Comparison of ENCODE assay signal across 5 worm cellular contexts in genomic region chrIII:13061136-13061535, ce11.
TF ChIP-seq lines count a peak whose summit lies in the region.

No protein-coding gene starts in this region.

TF ChIP-seq in whole organism, L1 larva, 84 proteins besides CTCF, POLR2A, EP300 and RAD21 (continues in another document):
- no peak for TF ChIP-seq unc-98 (GFP tag; IDR thresholded peaks at IDR 0.05; lab: Robert Waterston, UW)
- peak; percentile 65 to 75 (median 73) for TF ChIP-seq dpl-1 (GFP tag; optimal IDR thresholded peaks at IDR 0.05; lab: Kevin White, UChicago)
- peak; percentile 99 for TF ChIP-seq nhr-85 (tag; lab: Kevin White, UChicago)
- peak; percentile 91 for TF ChIP-seq hpl-2 (GFP tag; optimal IDR thresholded peaks at IDR 0.05; lab: Kevin White, UChicago)
- peak; percentile 94 for TF ChIP-seq nhr-19 (GFP tag; conservative IDR thresholded peaks at IDR 0.05; lab: Robert Waterston, UW)
- no peak for TF ChIP-seq sptf-1 (tag; optimal IDR thresholded peaks at IDR 0.05; lab: Kevin White, UChicago)
- peak; percentile 94 for TF ChIP-seq dsc-1 (tag; optimal IDR thresholded peaks at IDR 0.05; lab: Kevin White, UChicago)
- peak; percentile 95 for TF ChIP-seq nhr-11 (tag; optimal IDR thresholded peaks at IDR 0.05; lab: Kevin White, UChicago)
- peak; percentile 55 for TF ChIP-seq blmp-1 (tag; optimal IDR thresholded peaks at IDR 0.05; lab: Kevin White, UChicago)
- TF ChIP-seq unc-62 (GFP tag; optimal IDR thresholded peaks at IDR 0.05; lab: Kevin White, UChicago): peak; percentile 10
- no peak for TF ChIP-seq nhr-28 (tag; optimal IDR thresholded peaks at IDR 0.05; lab: Kevin White, UChicago)
- TF ChIP-seq jun-1 (tag; optimal IDR thresholded peaks at IDR 0.05; lab: Kevin White, UChicago): peak; percentile 94
- TF ChIP-seq irx-1 (tag; optimal IDR thresholded peaks at IDR 0.05; lab: Kevin White, UChicago): peak; percentile 94
- peak; percentile 87 to 91 for TF ChIP-seq lin-35 (GFP tag; optimal IDR thresholded peaks at IDR 0.05; lab: Kevin White, UChicago)
- no peak for TF ChIP-seq ets-5 (GFP tag; IDR thresholded peaks at IDR 0.05; lab: Robert Waterston, UW)
- peak; percentile 68 to 90 for TF ChIP-seq egl-27 (tag; optimal IDR thresholded peaks at IDR 0.05; lab: Kevin White, UChicago)
- peak; percentile 94 for TF ChIP-seq lin-39 (tag; optimal IDR thresholded peaks at IDR 0.05; lab: Kevin White, UChicago)
- no peak for TF ChIP-seq ceh-63 (GFP tag; optimal IDR thresholded peaks at IDR 0.05; lab: Kevin White, UChicago)
- TF ChIP-seq C34B4.2 (tag; optimal IDR thresholded peaks at IDR 0.05; lab: Kevin White, UChicago): no peak

TF ChIP-seq in whole organism, L3 larva, 47 proteins besides CTCF, POLR2A, EP300 and RAD21 (continues in another document):
- TF ChIP-seq ceh-82 (tag; optimal IDR thresholded peaks at IDR 0.05; lab: Kevin White, UChicago) (peak; percentile 80), tbx-2 (tag; optimal IDR thresholded peaks at IDR 0.05; lab: Kevin White, UChicago) (peak; percentile 72), ztf-11 (tag; optimal IDR thresholded peaks at IDR 0.05; lab: Kevin White, UChicago) (no peak), ceh-9 (tag; optimal IDR thresholded peaks at IDR 0.05; lab: Kevin White, UChicago) (no peak), nhr-12 (tag; optimal IDR thresholded peaks at IDR 0.05; lab: Kevin White, UChicago) (no peak), nhr-43 (tag; optimal IDR thresholded peaks at IDR 0.05; lab: Kevin White, UChicago; ENCODE audit: poor library complexity, severe bottlenecking) (peak; percentile 84), lin-39 (tag; optimal IDR thresholded peaks at IDR 0.05; lab: Kevin White, UChicago) (peak; percentile 92), ceh-16 (tag; optimal IDR thresholded peaks at IDR 0.05; lab: Kevin White, UChicago) (no peak), nhr-25 (tag; optimal IDR thresholded peaks at IDR 0.05; lab: Kevin White, UChicago) (peak; percentile 92), nhr-23 (tag; optimal IDR thresholded peaks at IDR 0.05; lab: Kevin White, UChicago) (peak; percentile 96), nhr-237 (tag; optimal IDR thresholded peaks at IDR 0.05; lab: Kevin White, UChicago) (no peak), elt-3 (tag; optimal IDR thresholded peaks at IDR 0.05; lab: Kevin White, UChicago) (no peak), daf-12 (tag; optimal IDR thresholded peaks at IDR 0.05; lab: Kevin White, UChicago) (no peak), ama-1 (optimal IDR thresholded peaks at IDR 0.05; lab: Kevin White, UChicago) (peak; percentile 96), unc-39 (tag; optimal IDR thresholded peaks at IDR 0.05; lab: Kevin White, UChicago) (no peak), R02D3.7 (tag; optimal IDR thresholded peaks at IDR 0.05; lab: Kevin White, UChicago) (peak; percentile 68), ceh-28 (tag; optimal IDR thresholded peaks at IDR 0.05; lab: Kevin White, UChicago) (peak; percentile 89), nhr-76 (tag; optimal IDR thresholded peaks at IDR 0.05; lab: Kevin White, UChicago) (no peak), aly-2 (tag; optimal IDR thresholded peaks at IDR 0.05; lab: Kevin White, UChicago) (no peak)

TF ChIP-seq in whole organism, early embryonic, 17 proteins besides CTCF, POLR2A, EP300 and RAD21:
- no peak for TF ChIP-seq ets-7 (tag; optimal IDR thresholded peaks at IDR 0.05; lab: Kevin White, UChicago)
- TF ChIP-seq ama-1 (optimal IDR thresholded peaks at IDR 0.05; lab: Kevin White, UChicago): peak; percentile 80

TF ChIP-seq in whole organism, midembryonic, 9 proteins besides CTCF, POLR2A, EP300 and RAD21:
- no peak for TF ChIP-seq ztf-23 (GFP tag; IDR thresholded peaks at IDR 0.05; lab: Robert Waterston, UW)
- TF ChIP-seq klf-2 (GFP tag; conservative IDR thresholded peaks at IDR 0.05; lab: Robert Waterston, UW): no peak
- peak; percentile 59; the same call in 1 of the 2 replicates for TF ChIP-seq flt-1 (GFP tag; IDR thresholded peaks at IDR 0.05; lab: Robert Waterston, UW)
- TF ChIP-seq med-1 (GFP tag; optimal IDR thresholded peaks at IDR 0.05; lab: Kevin White, UChicago; ENCODE audit: insufficient read depth): no peak
- peak; percentile 65 for TF ChIP-seq cog-1 (tag; optimal IDR thresholded peaks at IDR 0.05; lab: Kevin White, UChicago)

TF ChIP-seq in whole organism, young adult, 124 proteins besides CTCF, POLR2A, EP300 and RAD21 (continues in another document):
- TF ChIP-seq unc-130 (GFP tag; optimal IDR thresholded peaks at IDR 0.05; lab: Kevin White, UChicago): no peak
- TF ChIP-seq lin-26 (GFP tag; IDR thresholded peaks at IDR 0.05; lab: Robert Waterston, UW): 0 out of 2 replicates have a peak, but pooled peaks have one; percentile 9
- TF ChIP-seq zim-3 (tag; optimal IDR thresholded peaks at IDR 0.05; lab: Kevin White, UChicago): no peak
- TF ChIP-seq ztf-25 (GFP tag; IDR thresholded peaks at IDR 0.05; lab: Robert Waterston, UW): no peak
- peak; percentile 17 for TF ChIP-seq chd-7 (tag; optimal IDR thresholded peaks at IDR 0.05; lab: Kevin White, UChicago)
- TF ChIP-seq lin-40 (tag; optimal IDR thresholded peaks at IDR 0.05; lab: Kevin White, UChicago): peak; percentile 90
- TF ChIP-seq lin-35 (GFP tag; optimal IDR thresholded peaks at IDR 0.05; lab: Kevin White, UChicago): peak in 1 of 3 experiments; percentile 55
- TF ChIP-seq Y95B8A.8 (GFP tag; IDR thresholded peaks at IDR 0.05; lab: Robert Waterston, UW): peak; percentile 41; the same call in 1 of the 2 replicates
- peak; percentile 63 for TF ChIP-seq pbrm-1 (GFP tag; IDR thresholded peaks at IDR 0.05; lab: Robert Waterston, UW)
- TF ChIP-seq him-1 (tag; optimal IDR thresholded peaks at IDR 0.05; lab: Kevin White, UChicago): no peak
- peak; percentile 51 for TF ChIP-seq tbp1 (GFP tag; optimal IDR thresholded peaks at IDR 0.05; lab: Kevin White, UChicago)
- peak; percentile 14 for TF ChIP-seq snpc-4 (GFP tag; optimal IDR thresholded peaks at IDR 0.05; lab: Kevin White, UChicago)
- peak in 2 of 4 experiments; percentile 13 to 30 for TF ChIP-seq snpc-4 (tag; optimal IDR thresholded peaks at IDR 0.05; lab: Kevin White, UChicago)
- peak; percentile 67 for TF ChIP-seq B0336.3 (GFP tag; IDR thresholded peaks at IDR 0.05; lab: Robert Waterston, UW)
- no peak for TF ChIP-seq sptf-2 (GFP tag; optimal IDR thresholded peaks at IDR 0.05; lab: Kevin White, UChicago)
- TF ChIP-seq mcd-1 (GFP tag; IDR thresholded peaks at IDR 0.05; lab: Robert Waterston, UW): peak; percentile 53
- no peak for TF ChIP-seq lag-1 (GFP tag; IDR thresholded peaks at IDR 0.05; lab: Robert Waterston, UW)
- TF ChIP-seq pha-4 (tag; optimal IDR thresholded peaks at IDR 0.05; lab: Kevin White, UChicago): peak; percentile 72
- no peak for TF ChIP-seq ets-4 (GFP tag; optimal IDR thresholded peaks at IDR 0.05; lab: Kevin White, UChicago)
- TF ChIP-seq ama-1 (optimal IDR thresholded peaks at IDR 0.05; lab: Kevin White, UChicago): peak; percentile 92
- TF ChIP-seq ama-1 (GFP tag; optimal IDR thresholded peaks at IDR 0.05; lab: Kevin White, UChicago): no peak
- TF ChIP-seq K11D2.4 (GFP tag; IDR thresholded peaks at IDR 0.05; lab: Robert Waterston, UW): peak; percentile 72
- TF ChIP-seq tlf-1 (GFP tag; optimal IDR thresholded peaks at IDR 0.05; lab: Kevin White, UChicago): peak; percentile 65
- peak; percentile 9 for TF ChIP-seq ZK185.1 (tag; optimal IDR thresholded peaks at IDR 0.05; lab: Kevin White, UChicago; ENCODE audit: poor library complexity, severe bottlenecking)
- no peak for TF ChIP-seq Y67H2A.10 (GFP tag; conservative IDR thresholded peaks at IDR 0.05; lab: Robert Waterston, UW)
- no peak for TF ChIP-seq F37B4.10 (GFP tag; IDR thresholded peaks at IDR 0.05; lab: Robert Waterston, UW)
- TF ChIP-seq ceh-79 (tag; optimal IDR thresholded peaks at IDR 0.05; lab: Kevin White, UChicago): no peak
- TF ChIP-seq let-607 (tag; optimal IDR thresholded peaks at IDR 0.05; lab: Kevin White, UChicago): no peak
- no peak for TF ChIP-seq hlh-12 (tag; optimal IDR thresholded peaks at IDR 0.05; lab: Kevin White, UChicago)
- no peak for TF ChIP-seq bed-1 (GFP tag; IDR thresholded peaks at IDR 0.05; lab: Robert Waterston, UW)
- TF ChIP-seq mel-28 (tag; optimal IDR thresholded peaks at IDR 0.05; lab: Kevin White, UChicago; ENCODE audit: borderline replicate concordance): no peak
- TF ChIP-seq rcor-1 (GFP tag; IDR thresholded peaks at IDR 0.05; lab: Robert Waterston, UW): peak; percentile 46; the same call in 1 of the 2 replicates
- TF ChIP-seq nhr-80 (tag; optimal IDR thresholded peaks at IDR 0.05; lab: Kevin White, UChicago): peak; percentile 31
- peak; percentile 87 for TF ChIP-seq ceh-27 (GFP tag; optimal IDR thresholded peaks at IDR 0.05; lab: Kevin White, UChicago)
- no peak for TF ChIP-seq xnd-1 (tag; optimal IDR thresholded peaks at IDR 0.05; lab: Kevin White, UChicago)
- TF ChIP-seq die-1 (tag; optimal IDR thresholded peaks at IDR 0.05; lab: Kevin White, UChicago): no peak
- TF ChIP-seq lin-54 (GFP tag; optimal IDR thresholded peaks at IDR 0.05; lab: Kevin White, UChicago): peak; percentile 45
- TF ChIP-seq let-526 (GFP tag; IDR thresholded peaks at IDR 0.05; lab: Robert Waterston, UW): peak; percentile 47
- no peak for TF ChIP-seq cebp-2 (GFP tag; IDR thresholded peaks at IDR 0.05; lab: Robert Waterston, UW)
- TF ChIP-seq atf-7 (tag; optimal IDR thresholded peaks at IDR 0.05; lab: Kevin White, UChicago): peak; percentile 62
- TF ChIP-seq K12H6.12 (tag; optimal IDR thresholded peaks at IDR 0.05; lab: Kevin White, UChicago): peak; percentile 65
- TF ChIP-seq T07F8.4 (tag; optimal IDR thresholded peaks at IDR 0.05; lab: Kevin White, UChicago): no peak
- peak; percentile 36; the same call in 1 of the 2 replicates for TF ChIP-seq egl-44 (GFP tag; IDR thresholded peaks at IDR 0.05; lab: Robert Waterston, UW)
- TF ChIP-seq hsf-1 (GFP tag; IDR thresholded peaks at IDR 0.05; lab: Robert Waterston, UW): 0 out of 2 replicates have a peak, but pooled peaks have one; percentile 44
- peak; percentile 98 for TF ChIP-seq hmg-1.2 (GFP tag; IDR thresholded peaks at IDR 0.05; lab: Robert Waterston, UW)
- TF ChIP-seq rpc-1 (optimal IDR thresholded peaks at IDR 0.05; lab: Kevin White, UChicago): peak; percentile 1
- TF ChIP-seq rpc-1 (tag; optimal IDR thresholded peaks at IDR 0.05; lab: Kevin White, UChicago): no peak
- peak; percentile 68 for TF ChIP-seq ekl-4 (GFP tag; IDR thresholded peaks at IDR 0.05; lab: Robert Waterston, UW)
- TF ChIP-seq F57C9.4 (tag; optimal IDR thresholded peaks at IDR 0.05; lab: Kevin White, UChicago): no peak
- TF ChIP-seq C06A6.2 (GFP tag; conservative IDR thresholded peaks at IDR 0.05; lab: Robert Waterston, UW): peak; percentile 85
- TF ChIP-seq dpff-1 (tag; optimal IDR thresholded peaks at IDR 0.05; lab: Kevin White, UChicago): no peak
- TF ChIP-seq snpc-1.3 (tag; optimal IDR thresholded peaks at IDR 0.05; lab: Kevin White, UChicago; ENCODE audit: insufficient read depth): no peak

Comparison
In these comparisons a context has a peak if more than half of its experiments do, and no peak if none do; other contexts are left out.
1. Of the 8 proteins assayed by ChIP-seq in both whole organism, young adult and whole organism, L1 larva: peak only in whole organism, young adult: none; only in whole organism, L1 larva: dpl-1, efl-1, nhr-90 and unc-130; in both: snpc-4 and unc-62; in neither: 0; mixed calls (peak in some experiments, not most) for 2.